Fruit fly (Drosophila melanogaster) whole organism, prepupa: ENCODE measurements around the gene CG6790.

Experiments used
- CG11762 ChIP-seq: fragments of 200-800 bp; sonication (Bioruptor generic); optimal IDR thresholded peaks from 3 replicates; lab custom pipeline; 2016; ENCODE audit warnings: missing biosample characterization, missing genetic modification characterization; ENCODE audit not compliant: insufficient read depth
- CG15336 ChIP-seq: fragments of 200-800 bp; sonication (Bioruptor generic); IDR thresholded peaks from 2 replicates; pipeline ENCODE4 v1.3.6; 2022; ENCODE audit warnings: missing biosample characterization, missing genetic modification characterization
- CG16779 ChIP-seq: fragments of 200-800 bp; sonication (Bioruptor generic); optimal IDR thresholded peaks from 3 replicates; lab custom pipeline; 2017; ENCODE audit warnings: missing biosample characterization, mild to moderate bottlenecking, missing genetic modification characterization
- CG3032 ChIP-seq: fragments of 200-800 bp; optimal IDR thresholded peaks from 2 replicates; lab custom pipeline; 2019; ENCODE audit warnings: missing biosample characterization, mild to moderate bottlenecking, missing genetic modification characterization, moderate library complexity
- CG31627 ChIP-seq: fragments of 200-800 bp; sonication (Bioruptor generic); optimal IDR thresholded peaks from 3 replicates; lab custom pipeline; 2016; ENCODE audit warnings: missing biosample characterization, missing genetic modification characterization
- CG32006 ChIP-seq: fragments of 200-800 bp; sonication (Bioruptor generic); optimal IDR thresholded peaks from 3 replicates; lab custom pipeline; 2017; ENCODE audit warnings: missing biosample characterization, mild to moderate bottlenecking, missing genetic modification characterization
- CG3919 ChIP-seq: fragments of 200-800 bp; sonication (Bioruptor generic); optimal IDR thresholded peaks from 3 replicates; lab custom pipeline; 2016; ENCODE audit warnings: missing biosample characterization, missing genetic modification characterization
- CG4318 ChIP-seq: fragments of 200-800 bp; sonication (Bioruptor generic); optimal IDR thresholded peaks from 3 replicates; lab custom pipeline; 2017; ENCODE audit warnings: missing biosample characterization, mild to moderate bottlenecking, missing genetic modification characterization
- CG6163 ChIP-seq: fragments of 200-800 bp; sonication (Bioruptor generic); IDR thresholded peaks from 3 replicates; pipeline ENCODE4 v1.3.6; 2022; ENCODE audit warnings: missing biosample characterization, missing genetic modification characterization
- CG6276 ChIP-seq: fragments of 200-800 bp; sonication (Bioruptor generic); optimal IDR thresholded peaks from 2 replicates; lab custom pipeline; 2017; ENCODE audit warnings: missing biosample characterization, mild to moderate bottlenecking, missing genetic modification characterization
- CG6792 ChIP-seq: fragments of 200-800 bp; sonication (Bioruptor generic); optimal IDR thresholded peaks from 3 replicates; lab custom pipeline; 2016; ENCODE audit warnings: missing biosample characterization, missing genetic modification characterization
- CG6808 ChIP-seq: fragments of 200-800 bp; sonication (Bioruptor generic); optimal IDR thresholded peaks from 3 replicates; lab custom pipeline; 2017; ENCODE audit warnings: missing biosample characterization, missing genetic modification characterization, mild to moderate bottlenecking, moderate library complexity, missing genetic modification reagents
- CG6854 ChIP-seq: fragments of 200-800 bp; sonication (Bioruptor generic); optimal IDR thresholded peaks from 2 replicates; lab custom pipeline; 2017; ENCODE audit warnings: missing biosample characterization, mild to moderate bottlenecking, missing genetic modification characterization
- CG7368 ChIP-seq: fragments of 200-800 bp; sonication (Bioruptor generic); optimal IDR thresholded peaks from 3 replicates; lab custom pipeline; 2016; ENCODE audit warnings: missing biosample characterization, missing genetic modification characterization
- CG8119 ChIP-seq: fragments of 200-800 bp; sonication (Bioruptor generic); IDR thresholded peaks from 3 replicates; pipeline ENCODE4 v1.3.6; 2022; ENCODE audit warnings: missing biosample characterization, missing genetic modification characterization
- CG8319 ChIP-seq: fragments of 200-800 bp; sonication (Bioruptor generic); optimal IDR thresholded peaks from 3 replicates; lab custom pipeline; 2016; ENCODE audit warnings: missing biosample characterization, missing genetic modification characterization
- Eip78C ChIP-seq: fragments of 200-800 bp; sonication (Bioruptor generic); peaks from one replicate; lab custom pipeline; 2016; ENCODE audit warnings: missing biosample characterization, missing genetic modification characterization
- Eip93F ChIP-seq: fragments of 200-800 bp; sonication (Bioruptor generic); optimal IDR thresholded peaks from 2 replicates; lab custom pipeline; 2016; ENCODE audit warnings: missing biosample characterization, mild to moderate bottlenecking, missing genetic modification characterization
- Gug ChIP-seq: fragments of 200-800 bp; sonication (Bioruptor generic); IDR thresholded peaks from 2 replicates; pipeline ENCODE4 v1.3.6; 2022; ENCODE audit warnings: missing biosample characterization, missing genetic modification characterization
- Hr38 ChIP-seq: sonication (Bioruptor generic); optimal IDR thresholded peaks from 2 replicates; lab custom pipeline; 2016; ENCODE audit warnings: missing biosample characterization, missing genetic modification characterization
- Hr39 ChIP-seq: fragments of 200-800 bp; sonication (Bioruptor generic); optimal IDR thresholded peaks from 2 replicates; lab custom pipeline; 2016; ENCODE audit warnings: missing biosample characterization, missing genetic modification characterization
- Met ChIP-seq: fragments of 200-800 bp; sonication (Bioruptor generic); optimal IDR thresholded peaks from 3 replicates; lab custom pipeline; 2016; ENCODE audit warnings: missing biosample characterization, missing genetic modification characterization
- Smox ChIP-seq: fragments of 200-800 bp; sonication (Bioruptor generic); optimal IDR thresholded peaks from 3 replicates; lab custom pipeline; 2016; ENCODE audit warnings: missing biosample characterization, missing genetic modification characterization
- Sox102F ChIP-seq: fragments of 200-800 bp; sonication (Bioruptor generic); optimal IDR thresholded peaks from 2 replicates; lab custom pipeline; 2016; ENCODE audit warnings: missing biosample characterization, mild to moderate bottlenecking, missing genetic modification characterization
- achi ChIP-seq: fragments of 200-800 bp; sonication (Bioruptor generic); optimal IDR thresholded peaks from 3 replicates; lab custom pipeline; 2016; ENCODE audit warnings: missing biosample characterization, missing genetic modification characterization
- acj6 ChIP-seq: fragments of 200-800 bp; sonication (Bioruptor generic); optimal IDR thresholded peaks from 3 replicates; lab custom pipeline; 2016; ENCODE audit warnings: missing biosample characterization, missing genetic modification characterization
- dac ChIP-seq: fragments of 200-800 bp; sonication (Bioruptor generic); optimal IDR thresholded peaks from 2 replicates; lab custom pipeline; 2017; ENCODE audit warnings: missing biosample characterization, mild to moderate bottlenecking, missing genetic modification characterization
- eg ChIP-seq: fragments of 200-800 bp; sonication (Bioruptor generic); IDR thresholded peaks from 3 replicates; pipeline ENCODE4 v1.3.6; 2022; ENCODE audit warnings: missing biosample characterization, missing genetic modification characterization
- esn ChIP-seq: fragments of 200-800 bp; sonication (Bioruptor generic); optimal IDR thresholded peaks from 2 replicates; lab custom pipeline; 2016; ENCODE audit warnings: missing biosample characterization, mild to moderate bottlenecking, missing genetic modification characterization, moderate library complexity
- fd59A ChIP-seq: fragments of 200-800 bp; sonication (Bioruptor generic); optimal IDR thresholded peaks from 2 replicates; lab custom pipeline; 2017; ENCODE audit warnings: missing biosample characterization, mild to moderate bottlenecking, missing genetic modification characterization, missing genetic modification reagents
- fd85E ChIP-seq: fragments of 200-800 bp; sonication (Bioruptor generic); optimal IDR thresholded peaks from 3 replicates; lab custom pipeline; 2016; ENCODE audit warnings: missing biosample characterization, missing genetic modification characterization
- fkh ChIP-seq: fragments of 200-800 bp; sonication (Bioruptor generic); optimal IDR thresholded peaks from 3 replicates; lab custom pipeline; 2017; ENCODE audit warnings: missing biosample characterization, mild to moderate bottlenecking, missing genetic modification characterization, moderate library complexity
- net ChIP-seq: fragments of 200-800 bp; sonication (Bioruptor generic); optimal IDR thresholded peaks from 3 replicates; lab custom pipeline; 2016; ENCODE audit warnings: missing biosample characterization, missing genetic modification characterization
- pdm3 ChIP-seq: fragments of 200-800 bp; sonication (Bioruptor generic); optimal IDR thresholded peaks from 3 replicates; lab custom pipeline; 2016; ENCODE audit warnings: missing biosample characterization, missing genetic modification characterization
- svp ChIP-seq: fragments of 200-800 bp; sonication (Bioruptor generic); peaks from one replicate; lab custom pipeline; 2016; ENCODE audit warnings: missing biosample characterization, missing genetic modification characterization
- vri ChIP-seq: fragments of 200-800 bp; sonication (Bioruptor generic); optimal IDR thresholded peaks from 3 replicates; lab custom pipeline; 2016; ENCODE audit warnings: missing biosample characterization, mild to moderate bottlenecking, missing genetic modification characterization

The CG6790 gene

dm6 chr3R:11557492-11557965, 21.0 kb downstream of the CG6790 start, which contains the start of gene CG10898 (continued):
- TF ChIP-seq CG4318 (GFP tag; lab: Kevin White, UChicago), result peak; percentile 46
- TF ChIP-seq Gug (GFP tag; lab: Robert Waterston, UW), result peak; percentile 72
- peak; percentile 88 for TF ChIP-seq CG31627
- TF ChIP-seq achi (GFP tag; lab: Kevin White, UChicago), result peak; percentile 70
- peak; percentile 86 for TF ChIP-seq pdm3 (GFP tag; lab: Kevin White, UChicago)
- peak; percentile 61 for TF ChIP-seq net (GFP tag; lab: Kevin White, UChicago)
- TF ChIP-seq fd85E, result no peak
- TF ChIP-seq dac, result peak; percentile 52
- TF ChIP-seq CG8119 (GFP tag; lab: Robert Waterston, UW), result peak; percentile 80
- TF ChIP-seq CG3919 (GFP tag; lab: Kevin White, UChicago), result peak; percentile 77
- TF ChIP-seq Hr38 (GFP tag; lab: Kevin White, UChicago), result peak; percentile 42
- peak; percentile 90 for TF ChIP-seq Eip78C
- TF ChIP-seq Met (GFP tag; lab: Kevin White, UChicago), result peak; percentile 65
- peak; percentile 69 for TF ChIP-seq CG7368 (GFP tag; lab: Kevin White, UChicago)
- TF ChIP-seq eg (GFP tag; lab: Robert Waterston, UW), result peak; percentile 90
- peak; percentile 72 for TF ChIP-seq CG32006 (GFP tag; lab: Kevin White, UChicago)
- TF ChIP-seq CG6276 (GFP tag; lab: Kevin White, UChicago), result peak; percentile 8
- peak; percentile 80 for TF ChIP-seq esn (GFP tag; lab: Kevin White, UChicago)
- no peak for TF ChIP-seq CG16779 (tag; lab: Kevin White, UChicago)
- peak; percentile 59 for TF ChIP-seq CG6792 (GFP tag; lab: Kevin White, UChicago)
- TF ChIP-seq Hr39 (GFP tag; lab: Kevin White, UChicago), result peak; percentile 86
- peak; percentile 28 for TF ChIP-seq fd59A (GFP tag; lab: Kevin White, UChicago)
- TF ChIP-seq Sox102F (GFP tag; lab: Kevin White, UChicago), result peak; percentile 59

- TF ChIP-seq Hr39 (GFP tag; lab: Kevin White, UChicago) (no peak), Hr38 (GFP tag; lab: Kevin White, UChicago) (no peak), vri (no peak), Eip93F (GFP tag; lab: Kevin White, UChicago) (no peak)
Measured at dm6 chr3R:11554982-11555381, 23.6 kb downstream of the CG6790 start.

dm6 chr3R:11553845-11554244, 24.7 kb downstream of the CG6790 start, which contains the start of gene CG14708:
CG14708 (plus strand) TSS chr3R:11554145.
- TF ChIP-seq CG6854 (GFP tag; lab: Kevin White, UChicago) (no peak), Smox (GFP tag; lab: Kevin White, UChicago) (no peak), CG3032 (no peak), CG11762 (GFP tag; lab: Kevin White, UChicago) (no peak), CG15336 (no peak), fkh (no peak), eg (GFP tag; lab: Robert Waterston, UW) (no peak), CG7368 (GFP tag; lab: Kevin White, UChicago) (no peak), CG8119 (GFP tag; lab: Robert Waterston, UW) (no peak), CG3919 (GFP tag; lab: Kevin White, UChicago) (no peak), Sox102F (GFP tag; lab: Kevin White, UChicago) (no peak), acj6 (GFP tag; lab: Kevin White, UChicago) (no peak), CG6163 (GFP tag; lab: Robert Waterston, UW) (no peak), CG8319 (no peak), CG6276 (GFP tag; lab: Kevin White, UChicago) (no peak), Hr38 (GFP tag; lab: Kevin White, UChicago) (no peak), svp (GFP tag; lab: Kevin White, UChicago) (no peak), CG6808 (GFP tag; lab: Kevin White, UChicago) (no peak), vri (no peak)
